Worm (Caenorhabditis elegans): ENCODE results near the gene acl-12.

DNA sequence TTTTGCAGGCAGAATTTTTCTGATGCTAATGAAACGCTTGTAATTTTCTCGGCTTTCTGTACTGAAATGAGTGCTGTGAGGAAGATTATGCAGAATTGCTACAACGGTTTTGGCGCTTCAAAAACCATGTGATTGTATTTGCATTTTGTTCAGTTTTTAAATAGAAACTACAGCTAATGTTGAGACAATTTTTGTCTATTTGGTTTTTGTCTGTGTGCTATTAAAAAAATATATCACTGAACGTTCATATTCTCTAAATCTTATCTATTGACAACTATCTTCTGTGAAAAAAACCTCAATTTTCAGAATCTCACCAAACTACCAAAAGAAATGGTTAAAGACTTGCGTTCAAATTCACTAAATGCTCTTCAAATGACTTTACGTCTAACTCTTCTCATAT lies 52.1 kb downstream of the acl-12 start, which contains the start of gene C10A4.6:
- no peak for TF ChIP-seq ceh-36 (tag; optimal IDR thresholded peaks at IDR 0.05)
- TF ChIP-seq tbx-11 (GFP tag; IDR thresholded peaks at IDR 0.05), result no peak
- no peak for TF ChIP-seq ets-7 (tag; optimal IDR thresholded peaks at IDR 0.05)
